Fruit fly (Drosophila melanogaster) whole organism, adult: ENCODE data around the gene CG42815.

Experiments
- CG11617 ChIP-seq: fragments of 200-800 bp; sonication (Bioruptor generic); optimal IDR thresholded peaks from 2 replicates; lab custom pipeline; 2017; ENCODE audit warnings: mild to moderate bottlenecking, missing biosample characterization, missing genetic modification reagents, missing genetic modification characterization
- CG5204 ChIP-seq: fragments of 200-800 bp; sonication (Bioruptor generic); optimal IDR thresholded peaks from 2 replicates; lab custom pipeline; 2016; ENCODE audit warnings: missing biosample characterization, missing genetic modification characterization
- CG7045 ChIP-seq: fragments of 200-800 bp; sonication (Bioruptor generic); optimal IDR thresholded peaks from 2 replicates; lab custom pipeline; 2017; ENCODE audit warnings: missing biosample characterization, mild to moderate bottlenecking, missing genetic modification characterization
- CG7101 ChIP-seq: fragments of 200-800 bp; sonication (Bioruptor generic); optimal IDR thresholded peaks from 2 replicates; lab custom pipeline; 2018; ENCODE audit warnings: missing biosample characterization, mild to moderate bottlenecking, missing genetic modification characterization, moderate library complexity
- Clk ChIP-seq: fragments of 200-800 bp; sonication (Bioruptor generic); optimal IDR thresholded peaks from 2 replicates; lab custom pipeline; 2017; ENCODE audit warnings: missing biosample characterization, missing genetic modification characterization
- Crg-1 ChIP-seq: fragments of 200-800 bp; sonication (Bioruptor generic); optimal IDR thresholded peaks from 2 replicates; lab custom pipeline; 2016; ENCODE audit warnings: missing biosample characterization, missing genetic modification characterization
- Mnt ChIP-seq: fragments of 200-800 bp; sonication (Bioruptor generic); optimal IDR thresholded peaks from 2 replicates; lab custom pipeline; 2016; ENCODE audit warnings: missing biosample characterization, mild to moderate bottlenecking, missing genetic modification characterization
- cic ChIP-seq: fragments of 200-800 bp; sonication (Bioruptor generic); optimal IDR thresholded peaks from 2 replicates; lab custom pipeline; 2017; ENCODE audit warnings: missing biosample characterization, mild to moderate bottlenecking, missing genetic modification characterization, moderate library complexity
- cnc ChIP-seq, 2 experiments: fragments of >200 bp; optimal IDR thresholded peaks; 2 replicates each; lab custom pipeline; 2017
- kay ChIP-seq: fragments of 200-800 bp; sonication (Bioruptor generic); peaks from one replicate; lab custom pipeline; 2016; ENCODE audit warnings: missing biosample characterization, missing genetic modification characterization, borderline replicate concordance
- ovo ChIP-seq: fragments of 200-800 bp; sonication (Bioruptor generic); optimal IDR thresholded peaks from 2 replicates; lab custom pipeline; 2016; ENCODE audit warnings: missing biosample characterization, missing genetic modification characterization
- pad ChIP-seq: fragments of 200-800 bp; sonication (Bioruptor generic); optimal IDR thresholded peaks from 3 replicates; lab custom pipeline; 2017; ENCODE audit warnings: missing biosample characterization, missing genetic modification characterization, mild to moderate bottlenecking, moderate library complexity, missing genetic modification reagents
- toe ChIP-seq: fragments of 200-800 bp; sonication (Bioruptor generic); optimal IDR thresholded peaks from 2 replicates; lab custom pipeline; 2016; ENCODE audit warnings: missing biosample characterization, missing genetic modification characterization

The CG42815 gene

dm6 chr3L:17742531-17742930 is 48.8 kb downstream of the CG42815 start:
- no peak for TF ChIP-seq cic
- no peak for TF ChIP-seq pad
- TF ChIP-seq CG7045 (GFP tag; lab: Kevin White, UChicago): no peak
- no peak for TF ChIP-seq CG7101 (tag; lab: Kevin White, UChicago)
- TF ChIP-seq toe (GFP tag; lab: Kevin White, UChicago): no peak
- TF ChIP-seq CG11617 (GFP tag; lab: Kevin White, UChicago): no peak
- TF ChIP-seq Crg-1: no peak
- TF ChIP-seq kay (GFP tag; lab: Kevin White, UChicago): no peak
- TF ChIP-seq ovo (GFP tag; lab: Kevin White, UChicago): no peak
- TF ChIP-seq CG5204 (GFP tag; lab: Kevin White, UChicago): no peak
- no peak for TF ChIP-seq Mnt
- no peak for TF ChIP-seq Clk (GFP tag; lab: Kevin White, UChicago)
- TF ChIP-seq cnc (optimal IDR thresholded peaks at IDR 0.05; lab: Kevin White, UChicago): no peak
